Worm (Caenorhabditis elegans): ENCODE results near the gene F22F7.8.

ce11 chrV:2149432-2149831 lies 27.7 kb upstream of the F22F7.8 start, which contains the start of gene C45H4.21:
- TF ChIP-seq ztf-29 (GFP tag; IDR thresholded peaks at IDR 0.05) (no peak), T22C8.4 (GFP tag; IDR thresholded peaks at IDR 0.05) (no peak), ztf-23 (GFP tag; IDR thresholded peaks at IDR 0.05) (no peak), flt-1 (GFP tag; IDR thresholded peaks at IDR 0.05) (no peak), cog-1 (tag; optimal IDR thresholded peaks at IDR 0.05) (no peak), ref-1 (GFP tag; conservative IDR thresholded peaks at IDR 0.05) (no peak)

Data from whole organism, midembryonic.